Fruit fly (Drosophila melanogaster) whole organism, pupa: ENCODE results near the gene CG2889.

Source experiments
- CG10348 ChIP-seq: fragments of 200-800 bp; sonication (Bioruptor generic); IDR thresholded peaks from 2 replicates; pipeline ENCODE4 v1.3.6; 2022; ENCODE audit warnings: missing biosample characterization, missing genetic modification characterization
- CG12605 ChIP-seq: fragments of 200-800 bp; sonication (Bioruptor generic); IDR thresholded peaks from 2 replicates; pipeline ENCODE4 v1.3.6; 2022; ENCODE audit warnings: missing biosample characterization, missing genetic modification characterization
- CG13204 ChIP-seq: fragments of 200-800 bp; sonication (Bioruptor generic); optimal IDR thresholded peaks from 2 replicates; lab custom pipeline; 2018; ENCODE audit warnings: missing biosample characterization, mild to moderate bottlenecking, missing genetic modification characterization, moderate library complexity
- CG14655 ChIP-seq: fragments of 200-800 bp; sonication (Bioruptor generic); optimal IDR thresholded peaks from 3 replicates; lab custom pipeline; 2017; ENCODE audit warnings: mild to moderate bottlenecking, missing biosample characterization, missing genetic modification reagents, missing genetic modification characterization
- CG15710 ChIP-seq: fragments of 200-800 bp; sonication (Bioruptor generic); optimal IDR thresholded peaks from 2 replicates; lab custom pipeline; 2018; ENCODE audit warnings: missing biosample characterization, mild to moderate bottlenecking, missing genetic modification characterization, moderate library complexity
- CG17806 ChIP-seq: fragments of 200-800 bp; sonication (Bioruptor generic); optimal IDR thresholded peaks from 2 replicates; lab custom pipeline; 2018; ENCODE audit warnings: missing biosample characterization, mild to moderate bottlenecking, missing genetic modification characterization, moderate library complexity
- CG32121 ChIP-seq: fragments of 200-800 bp; sonication (Bioruptor generic); IDR thresholded peaks from 2 replicates; pipeline ENCODE4 v1.3.6; 2022; ENCODE audit warnings: missing biosample characterization, missing genetic modification characterization
- CG34367 ChIP-seq: fragments of 200-800 bp; sonication (Bioruptor generic); optimal IDR thresholded peaks from 2 replicates; lab custom pipeline; 2018; ENCODE audit warnings: missing biosample characterization, mild to moderate bottlenecking, missing genetic modification characterization
- CG4496 ChIP-seq: fragments of 200-800 bp; sonication (Bioruptor generic); IDR thresholded peaks from 3 replicates; pipeline ENCODE4 v1.3.6; 2022; ENCODE audit warnings: missing biosample characterization, missing genetic modification characterization
- CG8159 ChIP-seq: fragments of 200-800 bp; sonication (Bioruptor generic); optimal IDR thresholded peaks from 3 replicates; lab custom pipeline; 2018; ENCODE audit warnings: missing biosample characterization, mild to moderate bottlenecking, missing genetic modification characterization, moderate library complexity
- CG8301 ChIP-seq: fragments of 200-800 bp; sonication (Bioruptor generic); optimal IDR thresholded peaks from 2 replicates; lab custom pipeline; 2018; ENCODE audit warnings: missing biosample characterization, mild to moderate bottlenecking, missing genetic modification characterization
- CG9948 ChIP-seq: fragments of 200-800 bp; sonication (Bioruptor generic); optimal IDR thresholded peaks from 2 replicates; lab custom pipeline; 2018; ENCODE audit warnings: missing biosample characterization, mild to moderate bottlenecking, missing genetic modification characterization, moderate library complexity
- D1 ChIP-seq: fragments of 200-800 bp; sonication (Bioruptor generic); optimal IDR thresholded peaks from 2 replicates; lab custom pipeline; 2018; ENCODE audit warnings: missing biosample characterization, mild to moderate bottlenecking, missing genetic modification characterization, moderate library complexity
- EcR ChIP-seq: fragments of 200-800 bp; sonication (Bioruptor generic); optimal IDR thresholded peaks from 3 replicates; lab custom pipeline; 2019; ENCODE audit warnings: missing biosample characterization, missing genetic modification characterization, mild to moderate bottlenecking, moderate library complexity, missing genetic modification reagents
- Ets98B ChIP-seq: fragments of 200-800 bp; sonication (Bioruptor generic); IDR thresholded peaks from 2 replicates; pipeline ENCODE4 v1.3.6; 2022; ENCODE audit warnings: missing biosample characterization, missing genetic modification characterization
- Pif1A ChIP-seq: fragments of 200-800 bp; sonication (Bioruptor generic); optimal IDR thresholded peaks from 3 replicates; lab custom pipeline; 2016; ENCODE audit warnings: missing biosample characterization, missing genetic modification characterization
- Pif1B ChIP-seq: fragments of 200-800 bp; sonication (Bioruptor generic); optimal IDR thresholded peaks from 3 replicates; lab custom pipeline; 2016; ENCODE audit warnings: missing biosample characterization, missing genetic modification characterization
- Snoo ChIP-seq: fragments of 200-800 bp; sonication (Bioruptor generic); optimal IDR thresholded peaks from 3 replicates; lab custom pipeline; 2017; ENCODE audit warnings: missing biosample characterization, mild to moderate bottlenecking, missing genetic modification characterization, inconsistent platforms
- fd96Ca ChIP-seq: fragments of 200-800 bp; sonication (Bioruptor generic); IDR thresholded peaks from 3 replicates; pipeline ENCODE4 v1.3.6; 2022; ENCODE audit warnings: missing biosample characterization, missing genetic modification characterization
- gl ChIP-seq: fragments of 200-800 bp; sonication (Bioruptor generic); optimal IDR thresholded peaks from 2 replicates; lab custom pipeline; 2018; ENCODE audit warnings: missing biosample characterization, mild to moderate bottlenecking, missing genetic modification characterization
- rn ChIP-seq: fragments of 200-800 bp; sonication (Bioruptor generic); IDR thresholded peaks from 2 replicates; pipeline ENCODE4 v1.3.6; 2022; ENCODE audit warnings: missing biosample characterization, missing genetic modification characterization

CG2889 gene

dm6 chrX:10473510-10474212 lies at the start of gene CG2889:
TSS of gene CG2889 (plus strand) at chrX:10473938.
- TF ChIP-seq EcR (GFP tag; lab: Kevin White, UChicago) = peak; percentile 96
- no peak for TF ChIP-seq Ets98B (GFP tag; lab: Robert Waterston, UW)
- TF ChIP-seq fd96Ca (GFP tag; lab: Robert Waterston, UW) = 0 out of 3 replicates have a peak, but pooled peaks have one; percentile 30
- TF ChIP-seq CG8301 (tag; lab: Kevin White, UChicago) = no peak
- TF ChIP-seq CG17806 (tag; lab: Kevin White, UChicago) = no peak

- TF ChIP-seq CG17806 (tag; lab: Kevin White, UChicago) (no peak), CG12605 (no peak), CG9948 (tag; lab: Kevin White, UChicago) (no peak), Snoo (tag; lab: Kevin White, UChicago) (no peak), EcR (GFP tag; lab: Kevin White, UChicago) (no peak), CG10348 (GFP tag; lab: Robert Waterston, UW) (no peak), rn (GFP tag; lab: Robert Waterston, UW) (no peak), Pif1B (GFP tag; lab: Kevin White, UChicago) (no peak), CG8159 (tag; lab: Kevin White, UChicago) (no peak), CG14655 (no peak), CG32121 (no peak), D1 (tag; lab: Kevin White, UChicago) (no peak)
These were observed 41.0 kb upstream of the CG2889 start, which contains the start of gene CG12640 for dm6 chrX:10432712-10433111. TSS of gene CG12640 (minus strand) at chrX:10432812.

dm6 chrX:10454795-10455194 lies 18.9 kb upstream of the CG2889 start, which contains the start of gene CG32683:
TSS of gene CG32683 (minus strand) at chrX:10454895.
- TF ChIP-seq rn (GFP tag; lab: Robert Waterston, UW) (no peak), gl (tag; lab: Kevin White, UChicago) (no peak), CG13204 (GFP tag; lab: Kevin White, UChicago) (no peak), CG8159 (tag; lab: Kevin White, UChicago) (no peak), CG34367 (tag; lab: Kevin White, UChicago) (no peak), CG10348 (GFP tag; lab: Robert Waterston, UW) (no peak), Pif1B (GFP tag; lab: Kevin White, UChicago) (no peak), Ets98B (GFP tag; lab: Robert Waterston, UW) (no peak)

DNA sequence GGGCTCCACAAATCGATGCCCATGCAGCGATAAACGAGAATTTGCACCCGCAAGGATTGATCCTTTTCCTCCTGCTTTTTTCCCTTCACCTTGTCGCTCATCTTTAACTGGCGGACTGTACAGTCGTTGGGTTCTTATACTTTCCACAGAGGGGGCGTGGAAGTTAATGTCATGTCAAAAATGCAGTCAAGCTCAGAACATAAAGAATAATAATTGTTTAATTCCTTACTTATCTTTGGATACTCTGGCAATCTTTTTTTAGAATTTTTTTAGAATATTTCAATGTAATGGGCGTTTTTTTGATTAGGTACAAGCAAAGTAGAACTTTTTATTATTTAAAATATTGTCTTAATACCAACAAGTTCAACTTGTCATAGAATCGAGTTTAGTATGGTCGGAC lies 14.2 kb upstream of the CG2889 start, which contains the start of gene Or9a:
Gene Or9a (minus strand): TSS at position 101 of the 400 bp plus-strand sequence.
- TF ChIP-seq CG8159 (tag; lab: Kevin White, UChicago) (no peak), CG9948 (tag; lab: Kevin White, UChicago) (no peak), CG17806 (tag; lab: Kevin White, UChicago) (no peak), rn (GFP tag; lab: Robert Waterston, UW) (no peak), Ets98B (GFP tag; lab: Robert Waterston, UW) (no peak), CG8301 (tag; lab: Kevin White, UChicago) (no peak), CG15710 (no peak), Snoo (tag; lab: Kevin White, UChicago) (no peak), CG13204 (GFP tag; lab: Kevin White, UChicago) (no peak), Pif1A (GFP tag; lab: Kevin White, UChicago) (no peak), CG34367 (tag; lab: Kevin White, UChicago) (no peak), EcR (GFP tag; lab: Kevin White, UChicago) (no peak), CG32121 (no peak), CG12605 (no peak), CG4496 (GFP tag; lab: Robert Waterston, UW) (no peak), fd96Ca (GFP tag; lab: Robert Waterston, UW) (no peak)

DNA sequence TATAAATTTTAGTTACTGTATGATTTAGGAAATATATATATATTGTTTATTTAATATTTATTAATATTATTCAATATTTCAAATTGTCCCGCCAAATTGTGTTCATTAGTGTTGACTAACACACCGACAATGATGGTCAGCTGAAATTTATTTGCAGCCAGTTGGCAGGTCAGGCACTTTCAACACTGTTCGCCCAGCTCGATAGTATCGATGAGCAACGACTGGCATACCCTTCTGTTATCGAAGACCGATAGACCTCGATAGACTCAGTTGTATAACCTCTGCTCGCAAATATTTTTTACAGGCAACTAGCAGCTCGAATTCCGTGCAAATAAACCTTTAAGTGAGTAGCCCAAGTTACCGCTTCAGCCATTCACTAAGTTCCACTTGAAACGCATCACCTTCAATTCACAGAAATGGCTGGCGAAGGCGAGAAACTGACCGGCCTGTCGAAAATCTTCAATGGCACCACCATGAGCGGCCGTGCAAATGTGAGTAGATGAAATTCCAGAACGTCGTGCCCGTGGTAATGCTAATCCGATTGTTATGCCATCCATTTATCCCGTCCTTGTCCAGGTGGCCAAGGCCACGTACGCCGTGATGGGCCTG lies 13.1 kb upstream of the CG2889 start, which contains the start of gene Neb-cGP:
Gene Neb-cGP (plus strand): TSS at position 231 of the 609 bp plus-strand sequence.
- TF ChIP-seq CG15710 (peak; percentile 33), gl (tag; lab: Kevin White, UChicago) (no peak), CG14655 (no peak), Snoo (tag; lab: Kevin White, UChicago) (peak; percentile 19), Pif1A (GFP tag; lab: Kevin White, UChicago) (no peak), CG32121 (no peak), CG13204 (GFP tag; lab: Kevin White, UChicago) (no peak), Pif1B (GFP tag; lab: Kevin White, UChicago) (peak; percentile 22), rn (GFP tag; lab: Robert Waterston, UW) (no peak), CG9948 (tag; lab: Kevin White, UChicago) (no peak), CG17806 (tag; lab: Kevin White, UChicago) (no peak), CG34367 (tag; lab: Kevin White, UChicago) (no peak), CG10348 (GFP tag; lab: Robert Waterston, UW) (no peak), CG8301 (tag; lab: Kevin White, UChicago) (no peak), fd96Ca (GFP tag; lab: Robert Waterston, UW) (no peak), CG8159 (tag; lab: Kevin White, UChicago) (no peak), CG12605 (no peak), Ets98B (GFP tag; lab: Robert Waterston, UW) (no peak; the same call in 1 of the 2 replicates), CG4496 (GFP tag; lab: Robert Waterston, UW) (peak; percentile 59; the same call in 2 of the 3 replicates), D1 (tag; lab: Kevin White, UChicago) (no peak), EcR (GFP tag; lab: Kevin White, UChicago) (no peak)
